Worm (Caenorhabditis elegans) whole organism, L3 larva: Measurements from ENCODE around the gene F42F12.4.
"Not testable (repeated sequence)": the region's sequence is repeated elsewhere in the genome, so short reads cannot be mapped to it uniquely, and the experiment has no call there.

ENCODE experiments used
- ZK546.5 ChIP-seq: sonication (generic microtip); optimal IDR thresholded peaks from 2 replicates; lab custom pipeline; 2017; ENCODE audit warnings: missing biosample characterization, missing genetic modification characterization
- ceh-16 ChIP-seq: sonication (generic microtip); optimal IDR thresholded peaks from 2 replicates; lab custom pipeline; 2017; ENCODE audit warnings: missing biosample characterization, missing genetic modification characterization
- ceh-28 ChIP-seq: fragments of 150-350 bp; optimal IDR thresholded peaks from 2 replicates; lab custom pipeline; 2014; ENCODE audit warnings: missing biosample characterization, missing genetic modification reagents, missing genetic modification characterization
- fkh-2 ChIP-seq: fragments of 150-350 bp; optimal IDR thresholded peaks from 2 replicates; lab custom pipeline; 2014; ENCODE audit warnings: missing biosample characterization, missing genetic modification reagents, missing genetic modification characterization
- fos-1 ChIP-seq: fragments of 150-350 bp; optimal IDR thresholded peaks from 2 replicates; lab custom pipeline; 2014; ENCODE audit warnings: missing biosample characterization, missing genetic modification characterization
- lin-15B ChIP-seq: fragments of 150-350 bp; optimal IDR thresholded peaks from 2 replicates; lab custom pipeline; 2014; ENCODE audit warnings: missing biosample characterization, missing genetic modification characterization
- nhr-12 ChIP-seq: fragments of 150-350 bp; optimal IDR thresholded peaks from 2 replicates; lab custom pipeline; 2014; ENCODE audit warnings: missing biosample characterization, missing genetic modification characterization
- pqm-1 ChIP-seq: fragments of 150-350 bp; optimal IDR thresholded peaks from 2 replicates; lab custom pipeline; 2017; ENCODE audit warnings: missing biosample characterization, missing genetic modification characterization, inconsistent platforms
- tbx-2 ChIP-seq: sonication (generic microtip); optimal IDR thresholded peaks from 2 replicates; lab custom pipeline; 2016; ENCODE audit warnings: mild to moderate bottlenecking, missing genetic modification characterization, missing compliant biosample characterization
- unc-62 ChIP-seq: fragments of 150-350 bp; sonication (generic microtip); optimal IDR thresholded peaks from 4 replicates; lab custom pipeline; 2014; ENCODE audit warnings: missing biosample characterization, missing genetic modification reagents, missing genetic modification characterization

DNA sequence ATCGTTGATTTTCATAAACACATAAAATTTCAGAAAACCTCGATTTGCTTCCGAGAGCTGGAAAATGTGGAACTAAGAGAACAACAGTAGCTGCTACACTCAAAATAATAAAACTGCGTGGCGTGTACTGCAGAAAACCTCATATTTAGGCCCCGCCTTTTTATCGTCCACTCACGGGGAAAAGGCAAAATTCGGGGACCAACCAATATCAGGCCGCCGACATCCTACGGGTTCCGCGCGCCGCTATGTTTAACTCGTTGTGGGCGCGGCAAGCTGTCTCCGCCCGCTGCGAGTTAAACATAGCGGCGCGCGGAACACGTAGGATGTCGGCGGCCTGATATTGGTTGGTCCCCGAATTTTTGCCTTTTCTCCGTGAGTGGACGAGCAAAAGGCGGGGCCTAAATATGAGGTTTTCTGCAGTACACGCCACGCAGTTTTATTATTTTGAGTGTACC is 44.7 kb downstream of the F42F12.4 start, which contains the start of gene F17A2.16:
- TF ChIP-seq unc-62 (GFP tag; lab: Kevin White, UChicago); ceh-16 (tag; lab: Kevin White, UChicago); ZK546.5; fkh-2; fos-1; pqm-1 (tag; lab: Kevin White, UChicago); tbx-2; nhr-12; ceh-28 (tag; lab: Kevin White, UChicago); lin-15B: not testable (repeated sequence)
